Worm (Caenorhabditis elegans) whole organism, midembryonic: ENCODE data around the gene unc-61.

Experiments used
- T22C8.4 ChIP-seq: fragments of 200-800 bp; sonication (Bioruptor generic); IDR thresholded peaks from 2 replicates; pipeline ENCODE4 v1.3.6; 2022; ENCODE audit warnings: missing genetic modification characterization, missing compliant biosample characterization
- cog-1 ChIP-seq: sonication (generic microtip); optimal IDR thresholded peaks from 2 replicates; lab custom pipeline; 2016; ENCODE audit warnings: missing genetic modification characterization, missing compliant biosample characterization
- flt-1 ChIP-seq: fragments of 200-800 bp; sonication (Bioruptor generic); IDR thresholded peaks from 2 replicates; pipeline ENCODE4 v1.3.6; 2022; ENCODE audit warnings: missing genetic modification characterization, missing compliant biosample characterization
- klf-2 ChIP-seq: fragments of 200-800 bp; sonication (Bioruptor generic); conservative IDR thresholded peaks from 2 replicates; pipeline ENCODE4 v1.3.6; 2022; ENCODE audit warnings: missing genetic modification reagents, missing genetic modification characterization, missing compliant biosample characterization
- med-1 ChIP-seq: sonication (generic microtip); optimal IDR thresholded peaks from 2 replicates; lab custom pipeline; 2017; ENCODE audit warnings: missing genetic modification characterization, mild to moderate bottlenecking, missing compliant biosample characterization, antibody characterized with exemption, missing genetic modification reagents; ENCODE audit not compliant: insufficient read depth
- ref-1 ChIP-seq: fragments of 200-800 bp; sonication (Bioruptor generic); conservative IDR thresholded peaks from 2 replicates; pipeline ENCODE4 v1.3.6; 2022; ENCODE audit warnings: missing genetic modification reagents, missing genetic modification characterization, missing compliant biosample characterization
- tab-1 ChIP-seq: fragments of 200-800 bp; sonication (Bioruptor generic); IDR thresholded peaks from 2 replicates; pipeline ENCODE4 v1.3.6; 2022; ENCODE audit warnings: missing genetic modification characterization, missing compliant biosample characterization
- ztf-23 ChIP-seq: fragments of 200-800 bp; sonication (Bioruptor generic); IDR thresholded peaks from 2 replicates; pipeline ENCODE4 v1.3.6; 2022; ENCODE audit warnings: missing genetic modification reagents, missing genetic modification characterization, missing compliant biosample characterization
- ztf-29 ChIP-seq: fragments of 200-800 bp; sonication (Bioruptor generic); IDR thresholded peaks from 2 replicates; pipeline ENCODE4 v1.3.6; 2022; ENCODE audit warnings: missing genetic modification reagents, missing genetic modification characterization, missing compliant biosample characterization

DNA sequence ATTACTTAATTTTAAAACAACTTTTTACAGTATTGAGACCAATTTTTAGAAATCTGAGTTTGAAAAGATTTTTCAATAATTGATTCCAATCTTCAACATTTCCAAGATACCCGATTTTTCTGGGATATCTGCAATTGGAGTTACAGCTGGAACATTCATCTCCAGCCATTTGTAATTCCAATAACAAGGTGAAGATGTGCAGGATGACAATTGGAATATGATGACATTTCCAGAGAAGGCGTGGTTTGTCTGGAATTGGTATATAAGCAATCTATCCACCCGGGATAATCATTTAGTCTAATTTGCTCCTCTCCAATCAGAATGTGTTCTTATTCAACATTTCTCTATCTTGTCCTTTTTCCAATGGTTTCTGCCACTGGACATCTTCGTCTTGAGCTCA is 47.1 kb upstream of the unc-61 start, which contains the start of gene Y50E8A.11:
- no peak for TF ChIP-seq med-1
- no peak for TF ChIP-seq tab-1 (GFP tag; lab: Robert Waterston, UW)
- no peak for TF ChIP-seq flt-1 (GFP tag; lab: Robert Waterston, UW)
- TF ChIP-seq ref-1: no peak
- no peak for TF ChIP-seq ztf-23 (GFP tag; lab: Robert Waterston, UW)
- TF ChIP-seq ztf-29 (GFP tag; lab: Robert Waterston, UW): no peak
- no peak for TF ChIP-seq T22C8.4
- TF ChIP-seq klf-2 (GFP tag; lab: Robert Waterston, UW): no peak
- TF ChIP-seq cog-1: no peak
